Worm (Caenorhabditis elegans) whole organism, L3 larva: Measurements from ENCODE around the gene pmp-4.

Source experiments
- ceh-9 ChIP-seq: sonication (generic microtip); optimal IDR thresholded peaks from 2 replicates; lab custom pipeline; 2018; ENCODE audit warnings: missing biosample characterization, missing genetic modification characterization
- jun-1 ChIP-seq: fragments of 150-350 bp; optimal IDR thresholded peaks from 2 replicates; lab custom pipeline; 2014; ENCODE audit warnings: missing biosample characterization, missing genetic modification reagents, missing genetic modification characterization
- mdl-1 ChIP-seq: fragments of 150-350 bp; optimal IDR thresholded peaks from 2 replicates; lab custom pipeline; 2014; ENCODE audit warnings: missing biosample characterization, missing genetic modification characterization
- nfya-1 ChIP-seq: sonication (generic microtip); optimal IDR thresholded peaks from 2 replicates; lab custom pipeline; 2017; ENCODE audit warnings: missing genetic modification characterization, mild to moderate bottlenecking, missing compliant biosample characterization, antibody characterized with exemption, moderate library complexity; ENCODE audit not compliant: insufficient read depth
- snpc-4 ChIP-seq: fragments of 150-350 bp; optimal IDR thresholded peaks from 2 replicates; lab custom pipeline; 2014; ENCODE audit warnings: missing biosample characterization, missing genetic modification characterization
- unc-62 ChIP-seq: fragments of 150-350 bp; sonication (generic microtip); optimal IDR thresholded peaks from 4 replicates; lab custom pipeline; 2014; ENCODE audit warnings: missing biosample characterization, missing genetic modification reagents, missing genetic modification characterization
- zag-1 ChIP-seq: fragments of 150-350 bp; optimal IDR thresholded peaks from 2 replicates; lab custom pipeline; 2014; ENCODE audit warnings: missing biosample characterization, missing genetic modification characterization
- ztf-4 ChIP-seq: fragments of 150-350 bp; optimal IDR thresholded peaks from 2 replicates; lab custom pipeline; 2014; ENCODE audit warnings: missing biosample characterization, missing genetic modification characterization

ce11 chrIV:17450443-17450842 lies 45.0 kb upstream of the pmp-4 start, which contains the start of gene F11E6.8:
- TF ChIP-seq snpc-4 (tag; lab: Kevin White, UChicago) (no peak), mdl-1 (tag; lab: Kevin White, UChicago) (no peak), unc-62 (GFP tag; lab: Kevin White, UChicago) (no peak), jun-1 (tag; lab: Kevin White, UChicago) (no peak), zag-1 (no peak), ztf-4 (tag; lab: Kevin White, UChicago) (no peak), nfya-1 (tag; lab: Kevin White, UChicago) (no peak), ceh-9 (tag; lab: Kevin White, UChicago) (no peak)
